Worm (Caenorhabditis elegans): Measurements from ENCODE around the gene E02C12.9.

ce11 chrV:9375378-9375777, at the start of gene E02C12.9:
- TF ChIP-seq mep-1 (tag; optimal IDR thresholded peaks at IDR 0.05) (no peak), fkh-10 (GFP tag; optimal IDR thresholded peaks at IDR 0.05) (no peak), nhr-77 (tag; optimal IDR thresholded peaks at IDR 0.05) (no peak), egl-43 (GFP tag; IDR thresholded peaks at IDR 0.05) (no peak), pqm-1 (tag; optimal IDR thresholded peaks at IDR 0.05) (no peak), zfp-3 (GFP tag; conservative IDR thresholded peaks at IDR 0.05) (no peak), zfp-2 (tag; optimal IDR thresholded peaks at IDR 0.05) (no peak), unc-62 (GFP tag; optimal IDR thresholded peaks at IDR 0.05 in 1 of 2) (no peak), unc-62 (tag; optimal IDR thresholded peaks at IDR 0.05) (no peak), jun-1 (tag; optimal IDR thresholded peaks at IDR 0.05) (no peak), lsy-2 (tag; optimal IDR thresholded peaks at IDR 0.05) (no peak), pha-4 (GFP tag; IDR thresholded peaks at IDR 0.05) (no peak), pha-4 (tag; optimal IDR thresholded peaks at IDR 0.05) (no peak), F26F4.8 (GFP tag; conservative IDR thresholded peaks at IDR 0.05) (no peak), nhr-11 (tag; optimal IDR thresholded peaks at IDR 0.05) (no peak), Y75B8A.6 (GFP tag; IDR thresholded peaks at IDR 0.05) (no peak)

Data from whole organism, L4 larva.